Worm (Caenorhabditis elegans) whole organism, midembryonic: ENCODE results near the gene ins-35.

Experiments used
- T22C8.4 ChIP-seq: fragments of 200-800 bp; sonication (Bioruptor generic); IDR thresholded peaks from 2 replicates; pipeline ENCODE4 v1.3.6; 2022; ENCODE audit warnings: missing genetic modification characterization, missing compliant biosample characterization
- med-1 ChIP-seq: sonication (generic microtip); optimal IDR thresholded peaks from 2 replicates; lab custom pipeline; 2017; ENCODE audit warnings: missing genetic modification characterization, mild to moderate bottlenecking, missing compliant biosample characterization, antibody characterized with exemption, missing genetic modification reagents; ENCODE audit not compliant: insufficient read depth
- ref-1 ChIP-seq: fragments of 200-800 bp; sonication (Bioruptor generic); conservative IDR thresholded peaks from 2 replicates; pipeline ENCODE4 v1.3.6; 2022; ENCODE audit warnings: missing genetic modification reagents, missing genetic modification characterization, missing compliant biosample characterization
- tab-1 ChIP-seq: fragments of 200-800 bp; sonication (Bioruptor generic); IDR thresholded peaks from 2 replicates; pipeline ENCODE4 v1.3.6; 2022; ENCODE audit warnings: missing genetic modification characterization, missing compliant biosample characterization

DNA sequence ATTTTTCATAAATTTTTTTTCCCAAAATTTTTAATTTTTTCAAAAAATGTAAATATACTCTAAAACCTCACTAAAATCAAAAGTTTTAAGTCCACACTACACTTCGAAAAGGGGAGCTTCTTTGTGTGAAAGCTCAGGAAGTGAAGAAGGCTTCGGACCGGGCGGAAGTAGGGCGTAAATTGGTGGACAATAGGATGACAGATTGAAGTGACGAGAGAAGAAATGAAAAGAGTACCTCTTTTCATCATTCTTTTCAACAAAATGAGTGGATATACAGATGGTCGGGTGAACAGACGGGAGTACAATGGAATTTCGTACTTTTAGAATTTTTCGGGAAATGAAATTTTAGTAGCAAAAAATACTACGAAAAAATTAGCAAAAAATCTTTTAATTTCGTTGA is 36.5 kb upstream of the ins-35 start:
- TF ChIP-seq ref-1 = no peak
- TF ChIP-seq med-1 (GFP tag; lab: Kevin White, UChicago) = no peak
- no peak for TF ChIP-seq tab-1 (GFP tag; lab: Robert Waterston, UW)
- no peak for TF ChIP-seq T22C8.4 (GFP tag; lab: Robert Waterston, UW)
